Fruit fly (Drosophila melanogaster) whole organism, embryonic: ENCODE data around the gene ppk24.

Source experiments
- Atf-2 ChIP-seq: fragments of 200-800 bp; sonication (Bioruptor generic); optimal IDR thresholded peaks from 2 replicates; lab custom pipeline; 2016; ENCODE audit warnings: missing biosample characterization, missing genetic modification characterization
- B-H2 ChIP-seq: fragments of 200-800 bp; sonication (Bioruptor generic); optimal IDR thresholded peaks from 2 replicates; lab custom pipeline; 2018; ENCODE audit warnings: missing biosample characterization, mild to moderate bottlenecking, missing genetic modification characterization
- Blimp-1 ChIP-seq: fragments of 200-800 bp; sonication (Bioruptor generic); optimal IDR thresholded peaks from 3 replicates; lab custom pipeline; 2018; ENCODE audit warnings: missing biosample characterization, missing genetic modification characterization, mild to moderate bottlenecking, moderate library complexity, missing genetic modification reagents
- C15 ChIP-seq: fragments of 200-800 bp; sonication (Bioruptor generic); IDR thresholded peaks from 3 replicates; pipeline ENCODE4 v1.3.6; 2022; ENCODE audit warnings: missing biosample characterization, missing genetic modification characterization
- CG11093 ChIP-seq: fragments of 200-800 bp; sonication (Bioruptor generic); IDR thresholded peaks from 3 replicates; pipeline ENCODE4 v1.3.6; 2022; ENCODE audit warnings: missing biosample characterization, missing genetic modification characterization
- CG11504 ChIP-seq: fragments of 200-800 bp; sonication (Bioruptor generic); optimal IDR thresholded peaks from 3 replicates; lab custom pipeline; 2019; ENCODE audit warnings: missing biosample characterization, mild to moderate bottlenecking, missing genetic modification characterization, moderate library complexity
- CG11560 ChIP-seq: fragments of 200-800 bp; sonication (Bioruptor generic); IDR thresholded peaks from 3 replicates; pipeline ENCODE4 v1.3.6; 2022; ENCODE audit warnings: missing biosample characterization, missing genetic modification characterization
- CG13123 ChIP-seq: fragments of 200-800 bp; sonication (Bioruptor generic); optimal IDR thresholded peaks from 2 replicates; lab custom pipeline; 2016; ENCODE audit warnings: missing biosample characterization, missing genetic modification characterization
- CG15269 ChIP-seq: fragments of 200-800 bp; sonication (Bioruptor generic); optimal IDR thresholded peaks from 2 replicates; lab custom pipeline; 2018; ENCODE audit warnings: missing biosample characterization, mild to moderate bottlenecking, missing genetic modification characterization, moderate library complexity
- CG15514 ChIP-seq: fragments of 200-800 bp; sonication (Bioruptor generic); optimal IDR thresholded peaks from 3 replicates; lab custom pipeline; 2017; ENCODE audit warnings: missing biosample characterization, missing genetic modification characterization, mild to moderate bottlenecking, moderate library complexity, missing genetic modification reagents
- CG1647 ChIP-seq: fragments of 200-800 bp; sonication (Bioruptor generic); optimal IDR thresholded peaks from 3 replicates; lab custom pipeline; 2016; ENCODE audit warnings: missing biosample characterization, missing genetic modification characterization
- CG16863 ChIP-seq: fragments of 200-800 bp; sonication (Bioruptor generic); optimal IDR thresholded peaks from 3 replicates; lab custom pipeline; 2016; ENCODE audit warnings: missing biosample characterization, missing genetic modification characterization
- CG17802 ChIP-seq: fragments of 200-800 bp; sonication (Bioruptor generic); optimal IDR thresholded peaks from 2 replicates; lab custom pipeline; 2018; ENCODE audit warnings: missing biosample characterization, mild to moderate bottlenecking, missing genetic modification characterization, moderate library complexity
- CG3995 ChIP-seq: fragments of 200-800 bp; sonication (Bioruptor generic); optimal IDR thresholded peaks from 3 replicates; lab custom pipeline; 2016; ENCODE audit warnings: missing biosample characterization, missing genetic modification characterization
- CG4328 ChIP-seq: fragments of 200-800 bp; sonication (Bioruptor generic); optimal IDR thresholded peaks from 3 replicates; lab custom pipeline; 2017; ENCODE audit warnings: missing biosample characterization, missing genetic modification reagents, missing genetic modification characterization
- CG5245 ChIP-seq: fragments of 200-800 bp; sonication (Bioruptor generic); optimal IDR thresholded peaks from 3 replicates; lab custom pipeline; 2016; ENCODE audit warnings: missing biosample characterization, missing genetic modification characterization
- CG6683 ChIP-seq: fragments of 200-800 bp; sonication (Bioruptor generic); optimal IDR thresholded peaks from 2 replicates; lab custom pipeline; 2017; ENCODE audit warnings: missing biosample characterization, mild to moderate bottlenecking, missing genetic modification characterization, missing genetic modification reagents
- CG6689 ChIP-seq: fragments of 200-800 bp; sonication (Bioruptor generic); IDR thresholded peaks from 2 replicates; pipeline ENCODE4 v1.3.6; 2022; ENCODE audit warnings: missing biosample characterization, missing genetic modification characterization
- CG6813 ChIP-seq: fragments of 200-800 bp; sonication (Bioruptor generic); optimal IDR thresholded peaks from 2 replicates; lab custom pipeline; 2017; ENCODE audit warnings: missing biosample characterization, missing genetic modification characterization, mild to moderate bottlenecking, moderate library complexity, missing genetic modification reagents
- D19B ChIP-seq: fragments of 200-800 bp; sonication (Bioruptor generic); optimal IDR thresholded peaks from 2 replicates; lab custom pipeline; 2017; ENCODE audit warnings: missing biosample characterization, mild to moderate bottlenecking, missing genetic modification characterization
- Dll ChIP-seq: fragments of 200-800 bp; sonication (Bioruptor generic); IDR thresholded peaks from 4 replicates; pipeline ENCODE4 v1.3.6; 2022; ENCODE audit warnings: missing biosample characterization, missing genetic modification characterization; ENCODE audit not compliant: partially characterized antibody
- Dref ChIP-seq: fragments of 200-800 bp; sonication (Bioruptor generic); IDR thresholded peaks from 2 replicates; pipeline ENCODE4 v1.3.6; 2022; ENCODE audit warnings: missing biosample characterization, missing genetic modification characterization
- Eip74EF ChIP-seq, 2 experiments: fragments of 200-800 bp in 1 of 2; fragments of >200 bp in 1 of 2; sonication (Bioruptor generic) in 1 of 2; optimal IDR thresholded peaks; 2 replicates each; lab custom pipeline; 2017 to 2019; ENCODE audit warnings: missing biosample characterization in 2 of 2, missing genetic modification characterization in 2 of 2, mild to moderate bottlenecking in 1 of 2, moderate library complexity in 1 of 2
- GATAe ChIP-seq: fragments of 200-800 bp; sonication (Bioruptor generic); conservative IDR thresholded peaks from 2 replicates; pipeline ENCODE4 v1.3.6; 2022; ENCODE audit warnings: missing biosample characterization, missing genetic modification characterization
- HmgZ ChIP-seq: fragments of 200-800 bp; sonication (Bioruptor generic); optimal IDR thresholded peaks from 2 replicates; lab custom pipeline; 2018; ENCODE audit warnings: missing biosample characterization, mild to moderate bottlenecking, missing genetic modification characterization
- Hmr ChIP-seq: fragments of 200-800 bp; sonication (Bioruptor generic); optimal IDR thresholded peaks from 3 replicates; lab custom pipeline; 2017; ENCODE audit warnings: mild to moderate bottlenecking, missing biosample characterization, missing genetic modification reagents, missing genetic modification characterization
- Mad ChIP-seq: fragments of 200-800 bp; sonication (Bioruptor generic); optimal IDR thresholded peaks from 2 replicates; lab custom pipeline; 2016; ENCODE audit warnings: missing biosample characterization, missing genetic modification characterization
- Med ChIP-seq: fragments of 200-800 bp; sonication (Bioruptor generic); peaks from one replicate; lab custom pipeline; 2016; ENCODE audit warnings: missing biosample characterization, missing genetic modification characterization, mild to moderate bottlenecking, inconsistent platforms, moderate library complexity
- NK7.1 ChIP-seq: fragments of 200-800 bp; sonication (Bioruptor generic); optimal IDR thresholded peaks from 3 replicates; lab custom pipeline; 2016; ENCODE audit warnings: missing biosample characterization, missing genetic modification characterization
- Poxn ChIP-seq: fragments of 200-800 bp; sonication (Bioruptor generic); IDR thresholded peaks from 2 replicates; pipeline ENCODE4 v1.3.6; 2022; ENCODE audit warnings: missing biosample characterization, missing genetic modification characterization
- Ravus ChIP-seq: fragments of 200-800 bp; sonication (Bioruptor generic); IDR thresholded peaks from 2 replicates; pipeline ENCODE4 v1.3.6; 2022; ENCODE audit warnings: missing biosample characterization, missing genetic modification characterization
- Stat92E ChIP-seq, 3 experiments: fragments of >200 bp in 2 of 3; fragments of 200-800 bp in 1 of 3; sonication (Bioruptor generic) in 1 of 3; optimal IDR thresholded peaks; 2 replicates each; lab custom pipeline; 2017 to 2019; ENCODE audit warnings: missing biosample characterization in 3 of 3, missing genetic modification characterization in 3 of 3, mild to moderate bottlenecking in 1 of 3, moderate library complexity in 1 of 3
- bowl ChIP-seq: fragments of 200-800 bp; sonication (Bioruptor generic); IDR thresholded peaks from 2 replicates; pipeline ENCODE4 v1.3.6; 2022; ENCODE audit warnings: missing biosample characterization, missing genetic modification characterization
- cato ChIP-seq: fragments of 200-800 bp; sonication (Bioruptor generic); optimal IDR thresholded peaks from 2 replicates; lab custom pipeline; 2016; ENCODE audit warnings: missing biosample characterization, missing genetic modification characterization, borderline replicate concordance
- caup ChIP-seq: fragments of 200-800 bp; sonication (Bioruptor generic); optimal IDR thresholded peaks from 3 replicates; lab custom pipeline; 2017; ENCODE audit warnings: missing biosample characterization, mild to moderate bottlenecking, missing genetic modification characterization, moderate library complexity; ENCODE audit not compliant: severe bottlenecking
- cg ChIP-seq: fragments of 200-800 bp; sonication (Bioruptor generic); optimal IDR thresholded peaks from 3 replicates; lab custom pipeline; 2019; ENCODE audit warnings: missing biosample characterization, mild to moderate bottlenecking, missing genetic modification characterization, moderate library complexity
- crol ChIP-seq: fragments of 200-800 bp; sonication (Bioruptor generic); IDR thresholded peaks from 2 replicates; pipeline ENCODE4 v1.3.6; 2022; ENCODE audit warnings: missing biosample characterization, missing genetic modification characterization
- dati ChIP-seq: fragments of 200-800 bp; sonication (Bioruptor generic); IDR thresholded peaks from 2 replicates; pipeline ENCODE4 v1.3.6; 2022; ENCODE audit warnings: missing biosample characterization, missing genetic modification characterization
- dpn ChIP-seq, 2 experiments: fragments of 200-800 bp; sonication (Bioruptor generic); optimal IDR thresholded peaks; 3 replicates each; lab custom pipeline; 2016; ENCODE audit warnings: missing biosample characterization in 2 of 2, missing genetic modification characterization in 2 of 2
- esg ChIP-seq: fragments of 200-800 bp; sonication (Bioruptor generic); conservative IDR thresholded peaks from 2 replicates; pipeline ENCODE4 v1.3.6; 2022; ENCODE audit warnings: missing biosample characterization, missing genetic modification characterization
- eyg ChIP-seq: fragments of 200-800 bp; sonication (Bioruptor generic); optimal IDR thresholded peaks from 3 replicates; lab custom pipeline; 2016; ENCODE audit warnings: missing biosample characterization, missing genetic modification characterization
- fd96Cb ChIP-seq: fragments of 200-800 bp; sonication (Bioruptor generic); optimal IDR thresholded peaks from 2 replicates; lab custom pipeline; 2018; ENCODE audit warnings: missing biosample characterization, mild to moderate bottlenecking, missing genetic modification characterization, moderate library complexity
- gcm ChIP-seq: fragments of 200-800 bp; sonication (Bioruptor generic); optimal IDR thresholded peaks from 2 replicates; lab custom pipeline; 2019; ENCODE audit warnings: missing biosample characterization, mild to moderate bottlenecking, missing genetic modification characterization, moderate library complexity
- knrl ChIP-seq: fragments of 200-800 bp; sonication (Bioruptor generic); IDR thresholded peaks from 3 replicates; pipeline ENCODE4 v1.3.6; 2022; ENCODE audit warnings: missing biosample characterization, missing genetic modification characterization; ENCODE audit not compliant: partially characterized antibody
- mirr ChIP-seq: fragments of 200-800 bp; sonication (Bioruptor generic); optimal IDR thresholded peaks from 3 replicates; lab custom pipeline; 2018; ENCODE audit warnings: missing biosample characterization, mild to moderate bottlenecking, missing genetic modification characterization
- org-1 ChIP-seq: fragments of 200-800 bp; sonication (Bioruptor generic); optimal IDR thresholded peaks from 2 replicates; lab custom pipeline; 2017; ENCODE audit warnings: missing biosample characterization, missing genetic modification characterization
- p53 ChIP-seq: fragments of 200-800 bp; sonication (Bioruptor generic); optimal IDR thresholded peaks from 2 replicates; lab custom pipeline; 2016; ENCODE audit warnings: missing biosample characterization, missing genetic modification characterization
- shn ChIP-seq: fragments of 200-800 bp; sonication (Bioruptor generic); optimal IDR thresholded peaks from 3 replicates; lab custom pipeline; 2016; ENCODE audit warnings: missing biosample characterization, missing genetic modification characterization

The ppk24 gene

DNA sequence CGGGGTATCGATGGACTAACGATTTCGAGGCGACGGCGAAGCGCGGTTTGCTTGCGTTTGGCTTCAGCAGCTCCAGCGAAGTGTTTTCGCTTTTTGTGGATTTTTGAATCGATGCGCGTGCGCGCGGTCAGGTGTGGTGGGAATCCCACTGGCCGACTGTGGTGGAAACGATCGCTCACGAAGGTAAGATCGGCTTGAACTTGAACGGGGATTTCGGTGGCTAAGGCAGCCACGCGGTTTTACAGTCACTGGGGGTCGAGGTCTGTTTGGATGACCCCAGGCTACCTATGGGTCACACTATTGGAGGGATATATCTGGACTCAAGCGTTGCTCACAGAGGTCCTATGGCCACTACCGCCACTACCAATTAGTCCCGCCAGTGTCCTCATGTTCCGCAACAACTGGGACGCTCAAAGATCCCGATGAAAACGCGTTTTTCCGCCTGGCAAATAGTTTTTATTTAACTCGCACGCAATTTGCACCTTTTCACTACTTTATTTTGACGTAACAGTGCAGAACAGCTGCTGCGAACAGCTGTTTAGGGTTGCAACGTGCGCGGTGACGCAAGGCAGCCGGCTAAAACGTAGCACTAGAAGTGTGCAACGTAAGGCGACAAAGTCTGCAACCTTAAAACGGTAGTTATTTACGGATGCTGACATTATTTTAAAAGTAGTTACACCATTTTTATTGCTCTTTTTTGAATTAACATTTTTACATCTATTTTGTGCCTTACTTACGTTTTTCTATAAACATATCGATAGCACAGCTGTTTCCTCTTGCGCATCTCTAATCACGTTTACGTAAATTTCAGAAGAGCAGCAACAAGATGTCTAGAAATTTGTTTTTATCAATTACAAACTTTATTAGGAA lies 13.2 kb upstream of the ppk24 start, which contains the start of the genes qless and mRpL32 (continued):
- TF ChIP-seq cato (GFP tag; lab: Kevin White, UChicago) (no peak), Med (GFP tag; lab: Kevin White, UChicago) (peak; percentile 94), cg (GFP tag; lab: Kevin White, UChicago) (no peak), CG6813 (GFP tag; lab: Kevin White, UChicago) (no peak), CG6683 (GFP tag; lab: Kevin White, UChicago) (no peak), Mad (no peak), eyg (peak; percentile 42), gcm (GFP tag; lab: Kevin White, UChicago) (peak; percentile 24), Dll (GFP tag; lab: Robert Waterston, UW) (peak; percentile 92), esg (GFP tag; lab: Robert Waterston, UW) (no peak), Ravus (GFP tag; lab: Robert Waterston, UW) (no peak; the same call in 1 of the 2 replicates), Hmr (GFP tag; lab: Kevin White, UChicago) (no peak), CG4328 (no peak), Stat92E (GFP tag; optimal IDR thresholded peaks at IDR 0.05; lab: Kevin White, UChicago) (no peak), bowl (GFP tag; lab: Robert Waterston, UW) (no peak), Dref (peak; percentile 59), fd96Cb (tag; lab: Kevin White, UChicago) (peak; percentile 7), Blimp-1 (GFP tag; lab: Kevin White, UChicago) (peak; percentile 55), shn (GFP tag; lab: Kevin White, UChicago) (peak; percentile 48), B-H2 (GFP tag; lab: Kevin White, UChicago) (peak; percentile 30), D19B (GFP tag; lab: Kevin White, UChicago) (no peak), CG15269 (tag; lab: Kevin White, UChicago) (no peak), CG11560 (peak; percentile 27; the same call in 1 of the 3 replicates), CG3995 (peak; percentile 65), crol (GFP tag; lab: Robert Waterston, UW) (no peak), Poxn (no peak), caup (GFP tag; lab: Kevin White, UChicago) (peak; percentile 46), CG16863 (GFP tag; lab: Kevin White, UChicago) (peak; percentile 21), NK7.1 (GFP tag; lab: Kevin White, UChicago) (no peak), Atf-2 (GFP tag; lab: Kevin White, UChicago) (peak; percentile 25), org-1 (GFP tag; lab: Kevin White, UChicago) (no peak), C15 (GFP tag; lab: Robert Waterston, UW) (0 out of 3 replicates have a peak, but pooled peaks have one; percentile 34), CG5245 (peak; percentile 70), knrl (GFP tag; lab: Robert Waterston, UW) (peak; percentile 81), mirr (GFP tag; lab: Kevin White, UChicago) (peak; percentile 14), CG17802 (tag; lab: Kevin White, UChicago) (no peak), HmgZ (tag; lab: Kevin White, UChicago) (peak; percentile 7), CG11504 (tag; lab: Kevin White, UChicago) (no peak), CG15514 (GFP tag; lab: Kevin White, UChicago) (peak; percentile 45), CG13123 (GFP tag; lab: Kevin White, UChicago) (no peak), CG6689 (GFP tag; lab: Robert Waterston, UW) (peak; percentile 88), dati (peak; percentile 70), CG1647 (peak; percentile 61), Eip74EF (GFP tag; optimal IDR thresholded peaks at IDR 0.05; lab: Kevin White, UChicago) (no peak), dpn (GFP tag; optimal IDR thresholded peaks at IDR 0.05; lab: Kevin White, UChicago) (peak; percentile 45 to 68), CG11093 (GFP tag; lab: Robert Waterston, UW) (peak; percentile 69), GATAe (GFP tag; lab: Robert Waterston, UW) (peak; percentile 61), p53 (GFP tag; lab: Kevin White, UChicago) (no peak)
